Worm (Caenorhabditis elegans) whole organism, mixed stage, embryonic: Measurements from ENCODE around the gene F54D8.6.

Source experiments
- M03D4.4 ChIP-seq: sonication (generic microtip); optimal IDR thresholded peaks from 2 replicates; lab custom pipeline; 2017; ENCODE audit warnings: mild to moderate bottlenecking, missing genetic modification characterization, missing compliant biosample characterization
- bed-3 ChIP-seq: fragments of 200-800 bp; sonication (Bioruptor generic); optimal IDR thresholded peaks from 3 replicates; lab custom pipeline; 2018; ENCODE audit warnings: mild to moderate bottlenecking, missing genetic modification characterization, moderate library complexity, missing compliant biosample characterization
- blmp-1 ChIP-seq: fragments of 150-350 bp; optimal IDR thresholded peaks from 2 replicates; lab custom pipeline; 2014; ENCODE audit warnings: missing biosample characterization, missing genetic modification characterization
- ceh-39 ChIP-seq: fragments of 150-350 bp; optimal IDR thresholded peaks from 2 replicates; lab custom pipeline; 2014; ENCODE audit warnings: missing biosample characterization, missing genetic modification characterization
- ceh-43 ChIP-seq: fragments of 200-800 bp; sonication (Bioruptor generic); optimal IDR thresholded peaks from 2 replicates; lab custom pipeline; 2018; ENCODE audit warnings: mild to moderate bottlenecking, missing genetic modification characterization, moderate library complexity, missing compliant biosample characterization
- ces-1 ChIP-seq: fragments of 150-350 bp; optimal IDR thresholded peaks from 2 replicates; lab custom pipeline; 2014; ENCODE audit warnings: missing biosample characterization, missing genetic modification reagents, missing genetic modification characterization
- cnd-1 ChIP-seq: fragments of 200-800 bp; sonication (Bioruptor generic); optimal IDR thresholded peaks from 2 replicates; lab custom pipeline; 2018; ENCODE audit warnings: mild to moderate bottlenecking, missing genetic modification characterization, missing compliant biosample characterization
- drap-1 ChIP-seq: fragments of 200-800 bp; sonication (Bioruptor generic); optimal IDR thresholded peaks from 3 replicates; lab custom pipeline; 2018; ENCODE audit warnings: mild to moderate bottlenecking, missing genetic modification characterization, missing compliant biosample characterization
- elt-1 ChIP-seq: sonication (generic microtip); optimal IDR thresholded peaks from 2 replicates; lab custom pipeline; 2017; ENCODE audit warnings: missing genetic modification characterization, mild to moderate bottlenecking, missing compliant biosample characterization, antibody characterized with exemption, moderate library complexity, borderline replicate concordance; ENCODE audit not compliant: insufficient read depth
- elt-3 ChIP-seq: fragments of 150-350 bp; optimal IDR thresholded peaks from 2 replicates; lab custom pipeline; 2014; ENCODE audit warnings: missing biosample characterization, missing genetic modification characterization
- flh-1 ChIP-seq: fragments of 200-800 bp; sonication (Bioruptor generic); optimal IDR thresholded peaks from 2 replicates; lab custom pipeline; 2018; ENCODE audit warnings: mild to moderate bottlenecking, missing genetic modification characterization, moderate library complexity, missing compliant biosample characterization
- hlh-1 ChIP-seq: fragments of 150-350 bp; optimal IDR thresholded peaks from 2 replicates; lab custom pipeline; 2014; ENCODE audit warnings: missing biosample characterization, missing genetic modification reagents, missing genetic modification characterization
- lin-13 ChIP-seq: fragments of 150-350 bp; optimal IDR thresholded peaks from 2 replicates; lab custom pipeline; 2014; ENCODE audit warnings: missing biosample characterization, missing genetic modification characterization
- lin-32 ChIP-seq: fragments of 200-800 bp; sonication (Bioruptor generic); optimal IDR thresholded peaks from 2 replicates; lab custom pipeline; 2018; ENCODE audit warnings: mild to moderate bottlenecking, missing genetic modification characterization, missing compliant biosample characterization
- lsy-2 ChIP-seq: fragments of 150-350 bp; optimal IDR thresholded peaks from 2 replicates; lab custom pipeline; 2014; ENCODE audit warnings: missing biosample characterization, missing genetic modification characterization
- mab-5 ChIP-seq: fragments of 150-350 bp; optimal IDR thresholded peaks from 2 replicates; lab custom pipeline; 2014; ENCODE audit warnings: missing biosample characterization, missing genetic modification characterization
- mep-1 ChIP-seq: fragments of 150-350 bp; optimal IDR thresholded peaks from 2 replicates; lab custom pipeline; 2017; ENCODE audit warnings: missing biosample characterization, missing genetic modification reagents, missing genetic modification characterization, inconsistent platforms
- mls-2 ChIP-seq: sonication (generic microtip); optimal IDR thresholded peaks from 2 replicates; lab custom pipeline; 2016; ENCODE audit warnings: mild to moderate bottlenecking, missing genetic modification characterization, moderate library complexity, missing compliant biosample characterization
- nhr-237 ChIP-seq: fragments of 150-350 bp; optimal IDR thresholded peaks from 2 replicates; lab custom pipeline; 2014; ENCODE audit warnings: missing biosample characterization, missing genetic modification characterization
- nhr-28 ChIP-seq: fragments of 150-350 bp; optimal IDR thresholded peaks from 2 replicates; lab custom pipeline; 2014; ENCODE audit warnings: missing biosample characterization, missing genetic modification characterization
- nhr-76 ChIP-seq: sonication (generic microtip); optimal IDR thresholded peaks from 2 replicates; lab custom pipeline; 2017; ENCODE audit warnings: missing biosample characterization, missing genetic modification characterization
- pha-4 ChIP-seq: fragments of 150-350 bp; optimal IDR thresholded peaks from 2 replicates; lab custom pipeline; 2018; ENCODE audit warnings: missing biosample characterization, missing genetic modification reagents, missing genetic modification characterization
- snpc-4 ChIP-seq: fragments of 150-350 bp; optimal IDR thresholded peaks from 2 replicates; lab custom pipeline; 2014; ENCODE audit warnings: missing biosample characterization, missing genetic modification characterization
- sptf-1 ChIP-seq: sonication (generic microtip); optimal IDR thresholded peaks from 2 replicates; lab custom pipeline; 2017; ENCODE audit warnings: mild to moderate bottlenecking, missing genetic modification characterization, moderate library complexity, missing compliant biosample characterization
- tbx-8 ChIP-seq: fragments of 200-800 bp; sonication (Bioruptor generic); optimal IDR thresholded peaks from 2 replicates; lab custom pipeline; 2018; ENCODE audit warnings: mild to moderate bottlenecking, missing genetic modification characterization, moderate library complexity, missing compliant biosample characterization
- unc-120 ChIP-seq: sonication (generic microtip); optimal IDR thresholded peaks from 2 replicates; lab custom pipeline; 2017; ENCODE audit warnings: missing genetic modification characterization, missing compliant biosample characterization; ENCODE audit not compliant: poor library complexity, severe bottlenecking
- unc-39 ChIP-seq: fragments of 150-350 bp; optimal IDR thresholded peaks from 2 replicates; lab custom pipeline; 2014; ENCODE audit warnings: missing biosample characterization, missing genetic modification characterization
- unc-62 ChIP-seq: fragments of 150-350 bp; optimal IDR thresholded peaks from 2 replicates; lab custom pipeline; 2014; ENCODE audit warnings: missing biosample characterization, missing genetic modification reagents, missing genetic modification characterization
- zip-8 ChIP-seq: fragments of 150-350 bp; optimal IDR thresholded peaks from 2 replicates; lab custom pipeline; 2014; ENCODE audit warnings: missing biosample characterization, missing genetic modification characterization
- ztf-11 ChIP-seq: fragments of 150-350 bp; optimal IDR thresholded peaks from 2 replicates; lab custom pipeline; 2014; ENCODE audit warnings: missing biosample characterization, missing genetic modification characterization

F54D8.6 gene

DNA sequence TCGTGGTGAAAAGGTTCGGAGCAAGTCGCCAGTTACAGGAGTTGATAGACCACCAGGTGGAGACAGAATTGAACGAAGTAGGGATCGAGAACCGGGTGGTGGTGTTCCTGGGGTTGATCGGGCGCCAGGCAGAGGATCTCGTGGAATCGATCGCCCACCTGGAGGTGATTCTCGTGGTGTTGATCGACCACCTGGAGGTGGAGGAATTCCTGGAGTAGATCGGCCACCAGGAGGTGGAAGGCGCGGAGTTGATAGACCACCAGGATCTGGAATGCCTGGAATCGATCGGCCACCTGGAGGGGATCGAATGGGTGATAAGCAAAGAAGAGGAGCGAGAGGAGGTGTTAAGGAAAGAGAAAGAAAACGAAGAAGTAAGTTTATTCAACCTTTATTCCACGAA is 2.7 kb downstream of the F54D8.6 start:
- TF ChIP-seq ceh-43 (GFP tag; lab: Kevin White, UChicago) (no peak), sptf-1 (tag; lab: Kevin White, UChicago) (no peak), mls-2 (tag; lab: Kevin White, UChicago) (no peak), ces-1 (GFP tag; lab: Kevin White, UChicago) (no peak), blmp-1 (tag; lab: Kevin White, UChicago) (no peak), unc-120 (tag; lab: Kevin White, UChicago) (no peak), mep-1 (tag; lab: Kevin White, UChicago) (no peak), elt-1 (tag; lab: Kevin White, UChicago) (no peak), mab-5 (no peak), drap-1 (GFP tag; lab: Kevin White, UChicago) (no peak), zip-8 (tag; lab: Kevin White, UChicago) (no peak), ceh-39 (no peak), M03D4.4 (tag; lab: Kevin White, UChicago) (no peak), flh-1 (GFP tag; lab: Kevin White, UChicago) (no peak), tbx-8 (GFP tag; lab: Kevin White, UChicago) (no peak), pha-4 (tag; lab: Kevin White, UChicago) (no peak), ztf-11 (tag; lab: Kevin White, UChicago) (no peak)
- TF ChIP-seq, all 35 proteins: peak for 0

DNA sequence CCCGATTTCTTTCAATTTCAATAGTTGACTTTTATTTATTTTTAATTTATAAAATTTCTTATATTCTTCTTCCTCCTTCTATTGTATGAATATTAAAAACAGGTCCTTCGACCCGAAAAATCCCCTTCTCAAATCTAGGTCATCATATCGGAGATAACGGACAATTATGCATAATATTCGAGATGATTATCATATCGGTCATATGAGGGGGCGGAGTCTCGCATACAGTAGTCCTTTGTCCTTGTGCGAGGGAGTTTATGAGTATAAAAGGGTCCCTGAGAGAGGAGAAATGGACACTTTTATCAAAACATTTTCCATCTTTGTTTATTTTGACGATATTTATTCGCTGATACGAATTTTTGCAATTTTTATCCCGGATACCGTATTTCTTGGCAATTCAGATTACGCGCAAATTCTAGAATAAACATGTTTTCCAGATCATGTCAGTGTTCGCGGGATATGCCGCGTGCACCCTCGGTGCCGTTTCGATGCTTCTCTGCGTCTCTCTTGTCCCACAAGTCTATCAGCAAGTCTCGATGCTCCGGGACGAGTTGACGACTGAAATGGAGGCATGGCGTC is 4.2 kb downstream of the F54D8.6 start, which contains the start of gene dpy-17:
TSS of gene dpy-17 (plus strand) at position 438 of the 579 bp plus-strand sequence.
- TF ChIP-seq tbx-8 (GFP tag; lab: Kevin White, UChicago), result no peak
- TF ChIP-seq elt-1 (tag; lab: Kevin White, UChicago), result peak; percentile 93
- TF ChIP-seq ces-1 (GFP tag; lab: Kevin White, UChicago), result no peak
- TF ChIP-seq unc-39 (tag; lab: Kevin White, UChicago), result no peak
- TF ChIP-seq elt-3, result peak; percentile 71
- TF ChIP-seq cnd-1 (tag; lab: Kevin White, UChicago), result no peak
- TF ChIP-seq ztf-11 (tag; lab: Kevin White, UChicago), result no peak
- TF ChIP-seq unc-62 (GFP tag; lab: Kevin White, UChicago), result peak; percentile 23
- no peak for TF ChIP-seq blmp-1 (tag; lab: Kevin White, UChicago)
- TF ChIP-seq hlh-1 (tag; lab: Kevin White, UChicago), result no peak
- no peak for TF ChIP-seq nhr-237
- no peak for TF ChIP-seq lin-32 (GFP tag; lab: Kevin White, UChicago)
- no peak for TF ChIP-seq flh-1 (GFP tag; lab: Kevin White, UChicago)
- peak; percentile 19 for TF ChIP-seq sptf-1 (tag; lab: Kevin White, UChicago)
- no peak for TF ChIP-seq lin-13 (tag; lab: Kevin White, UChicago)
- TF ChIP-seq mls-2 (tag; lab: Kevin White, UChicago), result peak; percentile 17
- peak; percentile 60 for TF ChIP-seq lsy-2
- no peak for TF ChIP-seq bed-3 (GFP tag; lab: Kevin White, UChicago)
- no peak for TF ChIP-seq nhr-28
- no peak for TF ChIP-seq snpc-4 (tag; lab: Kevin White, UChicago)

DNA sequence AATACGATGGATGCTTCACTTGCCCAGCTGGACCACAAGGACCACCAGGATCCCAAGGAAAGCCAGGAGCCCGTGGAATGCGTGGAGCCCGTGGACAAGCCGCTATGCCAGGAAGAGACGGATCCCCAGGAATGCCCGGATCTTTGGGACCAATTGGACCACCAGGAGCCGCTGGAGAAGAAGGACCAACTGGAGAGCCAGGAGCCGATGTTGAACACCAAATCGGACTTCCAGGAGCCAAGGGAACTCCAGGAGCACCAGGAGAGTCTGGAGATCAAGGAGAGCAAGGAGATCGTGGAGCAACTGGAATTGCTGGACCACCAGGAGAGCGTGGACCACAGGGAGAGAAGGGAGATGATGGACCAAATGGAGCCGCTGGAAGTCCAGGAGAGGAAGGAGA is 5.2 kb downstream of the F54D8.6 start:
- TF ChIP-seq sptf-1 (tag; lab: Kevin White, UChicago), result peak; percentile 65
- TF ChIP-seq cnd-1 (tag; lab: Kevin White, UChicago), result no peak

DNA sequence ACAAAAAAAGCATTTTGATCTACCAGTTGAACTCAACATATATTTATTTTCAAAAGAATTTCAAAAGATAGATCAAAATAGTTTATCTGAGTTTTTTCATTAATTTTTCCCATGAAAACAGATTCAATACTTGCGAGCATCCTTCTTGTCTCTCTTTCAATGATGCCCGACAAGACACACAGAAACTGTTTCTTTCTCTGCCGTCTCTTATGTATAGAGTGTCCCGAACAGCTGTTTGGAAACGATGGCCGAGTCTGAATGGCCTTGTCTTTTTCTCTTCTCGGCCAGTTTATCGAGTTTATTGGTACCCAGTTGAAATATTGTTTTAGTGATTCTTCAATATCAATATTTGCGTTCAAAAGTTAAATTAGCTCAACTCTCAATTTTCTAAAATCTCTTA is 6.0 kb downstream of the F54D8.6 start:
- TF ChIP-seq nhr-76 (tag; lab: Kevin White, UChicago) (no peak), mep-1 (tag; lab: Kevin White, UChicago) (peak; percentile 76), nhr-237 (no peak), hlh-1 (tag; lab: Kevin White, UChicago) (peak; percentile 99), mls-2 (tag; lab: Kevin White, UChicago) (no peak), unc-120 (tag; lab: Kevin White, UChicago) (peak; percentile 40), ces-1 (GFP tag; lab: Kevin White, UChicago) (peak; percentile 48), elt-3 (no peak), lin-32 (GFP tag; lab: Kevin White, UChicago) (peak; percentile 79), cnd-1 (tag; lab: Kevin White, UChicago) (peak; percentile 84), elt-1 (tag; lab: Kevin White, UChicago) (peak; percentile 55), drap-1 (GFP tag; lab: Kevin White, UChicago) (no peak), M03D4.4 (tag; lab: Kevin White, UChicago) (no peak), mab-5 (no peak), ceh-39 (no peak), lin-13 (tag; lab: Kevin White, UChicago) (no peak)
- TF ChIP-seq, all 35 proteins: peak for 7
